Fruit fly (Drosophila melanogaster) whole organism, embryonic: Measurements from ENCODE around the gene Spt20.

Experiments
- CG11247 ChIP-seq: fragments of 200-800 bp; sonication (Bioruptor generic); IDR thresholded peaks from 2 replicates; pipeline ENCODE4 v1.3.6; 2022; ENCODE audit warnings: missing biosample characterization, missing genetic modification characterization
- CG11456 ChIP-seq: fragments of 200-800 bp; sonication (Bioruptor generic); IDR thresholded peaks from 3 replicates; pipeline ENCODE4 v1.3.6; 2022; ENCODE audit warnings: missing biosample characterization, missing genetic modification characterization
- CG13424 ChIP-seq: fragments of 200-800 bp; sonication (Bioruptor generic); optimal IDR thresholded peaks from 2 replicates; lab custom pipeline; 2019; ENCODE audit warnings: missing biosample characterization, mild to moderate bottlenecking, missing genetic modification characterization, moderate library complexity
- CG14014 ChIP-seq: fragments of 200-800 bp; sonication (Bioruptor generic); IDR thresholded peaks from 2 replicates; pipeline ENCODE4 v1.3.6; 2022; ENCODE audit warnings: missing biosample characterization, missing genetic modification characterization
- CG15011 ChIP-seq: fragments of 200-800 bp; sonication (Bioruptor generic); optimal IDR thresholded peaks from 3 replicates; lab custom pipeline; 2018; ENCODE audit warnings: missing biosample characterization, mild to moderate bottlenecking, missing genetic modification characterization
- CG16779 ChIP-seq: fragments of 200-800 bp; sonication (Bioruptor generic); IDR thresholded peaks from 2 replicates; pipeline ENCODE4 v1.3.6; 2022; ENCODE audit warnings: missing biosample characterization, missing genetic modification characterization
- CG18476 ChIP-seq: fragments of 200-800 bp; sonication (Bioruptor generic); optimal IDR thresholded peaks from 2 replicates; lab custom pipeline; 2016; ENCODE audit warnings: missing biosample characterization, mild to moderate bottlenecking, missing genetic modification characterization
- CG2678 ChIP-seq: fragments of 200-800 bp; sonication (Bioruptor generic); optimal IDR thresholded peaks from 3 replicates; lab custom pipeline; 2019; ENCODE audit warnings: missing biosample characterization, mild to moderate bottlenecking, missing genetic modification characterization, moderate library complexity
- CG30403 ChIP-seq: fragments of 200-800 bp; sonication (Bioruptor generic); optimal IDR thresholded peaks from 3 replicates; lab custom pipeline; 2016; ENCODE audit warnings: missing biosample characterization, missing genetic modification characterization
- CG32767 ChIP-seq: fragments of 200-800 bp; sonication (Bioruptor generic); IDR thresholded peaks from 2 replicates; pipeline ENCODE4 v1.3.6; 2022; ENCODE audit warnings: missing biosample characterization, missing genetic modification characterization
- CG34376 ChIP-seq: fragments of 200-800 bp; sonication (Bioruptor generic); optimal IDR thresholded peaks from 2 replicates; lab custom pipeline; 2018; ENCODE audit warnings: missing biosample characterization, mild to moderate bottlenecking, missing genetic modification characterization
- CG3726 ChIP-seq: fragments of 200-800 bp; sonication (Bioruptor generic); IDR thresholded peaks from 3 replicates; pipeline ENCODE4, ENCODE4 v1.3.6; 2022; ENCODE audit warnings: missing biosample characterization, missing genetic modification characterization
- CG42726 ChIP-seq: fragments of 200-800 bp; sonication (Bioruptor generic); IDR thresholded peaks from 2 replicates; pipeline ENCODE4 v1.3.6; 2022; ENCODE audit warnings: missing biosample characterization, missing genetic modification characterization; ENCODE audit not compliant: partially characterized antibody
- CG4854 ChIP-seq: fragments of 200-800 bp; sonication (Bioruptor generic); optimal IDR thresholded peaks from 2 replicates; lab custom pipeline; 2016; ENCODE audit warnings: missing biosample characterization, missing genetic modification characterization, inconsistent platforms
- CG7556 ChIP-seq: fragments of 200-800 bp; sonication (Bioruptor generic); optimal IDR thresholded peaks from 2 replicates; lab custom pipeline; 2017; ENCODE audit warnings: missing biosample characterization, mild to moderate bottlenecking, missing genetic modification characterization
- CG7839 ChIP-seq: fragments of 200-800 bp; sonication (Bioruptor generic); optimal IDR thresholded peaks from 3 replicates; lab custom pipeline; 2018; ENCODE audit warnings: missing biosample characterization, mild to moderate bottlenecking, missing genetic modification characterization, moderate library complexity
- CG8388 ChIP-seq: fragments of 200-800 bp; sonication (Bioruptor generic); optimal IDR thresholded peaks from 2 replicates; lab custom pipeline; 2019; ENCODE audit warnings: missing biosample characterization, mild to moderate bottlenecking, missing genetic modification characterization, moderate library complexity
- CG8944 ChIP-seq: fragments of 200-800 bp; sonication (Bioruptor generic); optimal IDR thresholded peaks from 3 replicates; lab custom pipeline; 2016; ENCODE audit warnings: missing biosample characterization, missing genetic modification characterization
- CG9215 ChIP-seq: fragments of 200-800 bp; sonication (Bioruptor generic); IDR thresholded peaks from 2 replicates; pipeline ENCODE4 v1.3.6; 2022; ENCODE audit warnings: missing biosample characterization, missing genetic modification characterization
- CG9932 ChIP-seq: fragments of 200-800 bp; sonication (Bioruptor generic); IDR thresholded peaks from 2 replicates; pipeline ENCODE4 v1.3.6; 2022; ENCODE audit warnings: missing biosample characterization, missing genetic modification characterization
- D ChIP-seq, 2 experiments: fragments of 200-800 bp in 1 of 2; fragments of >200 bp in 1 of 2; sonication (Bioruptor generic) in 1 of 2; optimal IDR thresholded peaks; 2 replicates in 1 of 2; 3 replicates in 1 of 2; lab custom pipeline; 2017; ENCODE audit warnings: mild to moderate bottlenecking in 1 of 2, missing biosample characterization in 1 of 2, missing genetic modification characterization in 1 of 2, missing genetic modification reagents in 1 of 2
- D19A ChIP-seq: fragments of 200-800 bp; optimal IDR thresholded peaks from 3 replicates; lab custom pipeline; 2019; ENCODE audit warnings: missing biosample characterization, mild to moderate bottlenecking, missing genetic modification characterization, moderate library complexity
- Deaf1 ChIP-seq: fragments of 200-800 bp; optimal IDR thresholded peaks from 3 replicates; lab custom pipeline; 2019; ENCODE audit warnings: missing biosample characterization, mild to moderate bottlenecking, missing genetic modification characterization, moderate library complexity
- E2f2 ChIP-seq: fragments of 200-800 bp; sonication (Bioruptor generic); IDR thresholded peaks from 2 replicates; pipeline ENCODE4 v1.3.6; 2022; ENCODE audit warnings: missing biosample characterization, missing genetic modification characterization
- Gug ChIP-seq: fragments of 200-800 bp; sonication (Bioruptor generic); IDR thresholded peaks from 4 replicates; pipeline ENCODE4 v1.3.6; 2022; ENCODE audit warnings: missing biosample characterization, missing genetic modification characterization
- Hand ChIP-seq: fragments of 200-800 bp; sonication (Bioruptor generic); optimal IDR thresholded peaks from 2 replicates; lab custom pipeline; 2017; ENCODE audit warnings: mild to moderate bottlenecking, missing biosample characterization, missing genetic modification reagents, missing genetic modification characterization
- Hmx ChIP-seq: fragments of 200-800 bp; sonication (Bioruptor generic); optimal IDR thresholded peaks from 2 replicates; lab custom pipeline; 2016; ENCODE audit warnings: missing biosample characterization, missing genetic modification characterization
- MESR4 ChIP-seq: fragments of 200-800 bp; sonication (Bioruptor generic); optimal IDR thresholded peaks from 2 replicates; lab custom pipeline; 2018; ENCODE audit warnings: missing biosample characterization, mild to moderate bottlenecking, missing genetic modification characterization, moderate library complexity
- Optix ChIP-seq: fragments of 200-800 bp; sonication (Bioruptor generic); IDR thresholded peaks from 3 replicates; pipeline ENCODE4 v1.3.6; 2022; ENCODE audit warnings: missing biosample characterization, missing genetic modification characterization
- Sox102F ChIP-seq: fragments of 200-800 bp; sonication (Bioruptor generic); optimal IDR thresholded peaks from 2 replicates; lab custom pipeline; 2018; ENCODE audit warnings: missing biosample characterization, mild to moderate bottlenecking, missing genetic modification characterization, moderate library complexity
- Stat92E ChIP-seq, 3 experiments: fragments of >200 bp in 2 of 3; fragments of 200-800 bp in 1 of 3; sonication (Bioruptor generic) in 1 of 3; optimal IDR thresholded peaks; 2 replicates each; lab custom pipeline; 2017 to 2019; ENCODE audit warnings: missing biosample characterization in 3 of 3, missing genetic modification characterization in 3 of 3, mild to moderate bottlenecking in 1 of 3, moderate library complexity in 1 of 3
- aop ChIP-seq: fragments of 200-800 bp; sonication (Bioruptor generic); IDR thresholded peaks from 2 replicates; pipeline ENCODE4 v1.3.6; 2022; ENCODE audit warnings: missing biosample characterization, missing genetic modification characterization
- ase ChIP-seq: fragments of 200-800 bp; sonication (Bioruptor generic); IDR thresholded peaks from 3 replicates; pipeline ENCODE4 v1.3.6; 2022; ENCODE audit warnings: missing biosample characterization, missing genetic modification characterization
- bcd ChIP-seq: fragments of 200-800 bp; sonication (Bioruptor generic); optimal IDR thresholded peaks from 2 replicates; lab custom pipeline; 2017; ENCODE audit warnings: missing biosample characterization, mild to moderate bottlenecking, missing genetic modification characterization
- caup ChIP-seq: fragments of 200-800 bp; sonication (Bioruptor generic); optimal IDR thresholded peaks from 3 replicates; lab custom pipeline; 2017; ENCODE audit warnings: missing biosample characterization, mild to moderate bottlenecking, missing genetic modification characterization, moderate library complexity; ENCODE audit not compliant: severe bottlenecking
- ci ChIP-seq: fragments of 200-800 bp; sonication (Bioruptor generic); IDR thresholded peaks from 3 replicates; pipeline ENCODE4 v1.3.6; 2022; ENCODE audit warnings: missing biosample characterization, missing genetic modification characterization
- fd96Cb ChIP-seq: fragments of 200-800 bp; sonication (Bioruptor generic); optimal IDR thresholded peaks from 2 replicates; lab custom pipeline; 2018; ENCODE audit warnings: missing biosample characterization, mild to moderate bottlenecking, missing genetic modification characterization, moderate library complexity
- gfzf ChIP-seq: fragments of 200-800 bp; sonication (Bioruptor generic); optimal IDR thresholded peaks from 2 replicates; lab custom pipeline; 2016; ENCODE audit warnings: missing biosample characterization, mild to moderate bottlenecking, missing genetic modification characterization, moderate library complexity
- grau ChIP-seq: fragments of 200-800 bp; optimal IDR thresholded peaks from 3 replicates; lab custom pipeline; 2019; ENCODE audit warnings: missing biosample characterization, mild to moderate bottlenecking, missing genetic modification characterization, moderate library complexity
- lbe ChIP-seq: fragments of 200-800 bp; sonication (Bioruptor generic); optimal IDR thresholded peaks from 2 replicates; lab custom pipeline; 2016; ENCODE audit warnings: missing biosample characterization, mild to moderate bottlenecking, missing genetic modification characterization
- otp ChIP-seq: fragments of 200-800 bp; sonication (Bioruptor generic); IDR thresholded peaks from 3 replicates; pipeline ENCODE4, ENCODE4 v1.3.6; 2022; ENCODE audit warnings: missing biosample characterization, missing genetic modification characterization
- pan ChIP-seq, 4 experiments: fragments of >200 bp in 3 of 4; fragments of 200-800 bp in 1 of 4; sonication (Bioruptor generic) in 1 of 4; optimal IDR thresholded peaks in 3 of 4; IDR thresholded peaks in 1 of 4; 2 replicates each; pipeline versions ENCODE4 v1.3.6 to Lab custom; 2017 to 2022; ENCODE audit warnings: missing biosample characterization in 2 of 4, missing genetic modification characterization in 2 of 4, mixed read lengths in 1 of 4
- pb ChIP-seq: fragments of 200-800 bp; sonication (Bioruptor generic); optimal IDR thresholded peaks from 3 replicates; lab custom pipeline; 2016; ENCODE audit warnings: missing biosample characterization, missing genetic modification characterization
- salm ChIP-seq: fragments of 200-800 bp; sonication (Bioruptor generic); optimal IDR thresholded peaks from 2 replicates; lab custom pipeline; 2018; ENCODE audit warnings: missing biosample characterization, mild to moderate bottlenecking, missing genetic modification characterization
- sd ChIP-seq: fragments of 200-800 bp; sonication (Bioruptor generic); optimal IDR thresholded peaks from 3 replicates; lab custom pipeline; 2018; ENCODE audit warnings: missing biosample characterization, mild to moderate bottlenecking, missing genetic modification characterization, moderate library complexity
- sens-2 ChIP-seq: fragments of 200-800 bp; sonication (Bioruptor generic); IDR thresholded peaks from 2 replicates; pipeline ENCODE4 v1.3.6; 2022; ENCODE audit warnings: missing biosample characterization, missing genetic modification characterization
- twi ChIP-seq: fragments of 200-800 bp; optimal IDR thresholded peaks from 2 replicates; lab custom pipeline; 2019; ENCODE audit warnings: missing biosample characterization, mild to moderate bottlenecking, missing genetic modification characterization, moderate library complexity
- wdn ChIP-seq: fragments of 200-800 bp; sonication (Bioruptor generic); IDR thresholded peaks from 2 replicates; pipeline ENCODE4 v1.3.6; 2022; ENCODE audit warnings: missing biosample characterization, missing genetic modification characterization
- yki ChIP-seq: fragments of >200 bp; optimal IDR thresholded peaks from 3 replicates; lab custom pipeline; 2018

Gene Spt20

DNA sequence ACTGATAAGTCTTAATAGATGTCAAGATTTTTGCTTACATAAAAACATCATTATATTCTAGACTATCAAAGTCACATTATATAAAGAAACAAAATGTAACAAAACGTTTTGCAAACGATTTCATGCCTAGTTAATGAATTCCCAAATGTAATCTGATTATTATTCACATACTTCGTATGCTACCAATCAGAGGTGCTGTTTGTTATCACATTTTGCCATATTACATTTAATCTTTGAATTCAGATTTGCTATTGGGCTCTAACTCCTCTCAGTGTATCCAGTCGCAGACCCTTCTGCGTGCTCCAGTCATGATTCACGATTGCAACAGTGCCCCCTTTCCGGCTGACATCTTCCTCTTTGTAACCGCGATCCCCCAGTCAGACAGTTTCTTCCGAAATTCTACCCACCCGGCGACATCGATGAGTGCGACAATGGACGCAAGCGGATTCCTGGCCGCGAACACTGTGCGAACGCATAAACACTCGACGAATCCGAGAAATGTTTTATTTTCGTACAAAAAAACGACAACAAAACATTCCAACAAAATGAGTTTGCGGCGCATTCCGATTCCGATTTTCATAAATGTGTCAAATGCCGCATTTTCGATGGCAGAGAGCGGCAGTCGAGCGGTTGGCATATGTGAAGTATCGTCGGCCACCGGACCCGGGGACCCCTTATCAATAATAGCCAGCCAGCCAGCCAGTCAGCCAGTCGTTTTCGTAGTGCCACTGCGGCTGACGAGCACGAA, 14.2 kb upstream of the Spt20 start (continued):
- TF ChIP-seq CG11247 (no peak), CG34376 (GFP tag; lab: Kevin White, UChicago) (no peak), CG4854 (GFP tag; lab: Kevin White, UChicago) (no peak), Optix (GFP tag; lab: Robert Waterston, UW) (no peak), CG11456 (no peak), CG9932 (GFP tag; lab: Robert Waterston, UW) (no peak), sens-2 (GFP tag; lab: Robert Waterston, UW) (no peak), Stat92E (GFP tag; optimal IDR thresholded peaks at IDR 0.05; lab: Kevin White, UChicago) (no peak), twi (tag; lab: Kevin White, UChicago) (no peak), bcd (GFP tag; lab: Kevin White, UChicago) (no peak), Gug (GFP tag; lab: Robert Waterston, UW) (no peak), E2f2 (GFP tag; lab: Robert Waterston, UW) (no peak), CG8388 (GFP tag; lab: Kevin White, UChicago) (peak; percentile 88), sd (tag; lab: Kevin White, UChicago) (peak; percentile 97), fd96Cb (no peak), D19A (tag; lab: Kevin White, UChicago) (no peak), gfzf (no peak), CG16779 (peak; percentile 33; the same call in 1 of the 2 replicates), CG8944 (no peak), lbe (GFP tag; lab: Kevin White, UChicago) (no peak), CG18476 (GFP tag; lab: Kevin White, UChicago) (no peak), CG15011 (GFP tag; lab: Kevin White, UChicago) (no peak), MESR4 (GFP tag; lab: Kevin White, UChicago) (no peak), yki (lab: Kevin White, UChicago) (no peak), ci (GFP tag; lab: Robert Waterston, UW) (peak; percentile 47; the same call in 1 of the 3 replicates), CG30403 (GFP tag; lab: Kevin White, UChicago) (no peak), caup (GFP tag; lab: Kevin White, UChicago) (no peak), Hand (GFP tag; lab: Kevin White, UChicago) (no peak), grau (tag; lab: Kevin White, UChicago) (no peak), D (optimal IDR thresholded peaks at IDR 0.05; lab: Kevin White, UChicago) (no peak), D (GFP tag; optimal IDR thresholded peaks at IDR 0.05; lab: Kevin White, UChicago) (no peak), CG9215 (GFP tag; lab: Robert Waterston, UW) (0 out of 2 replicates have a peak, but pooled peaks have one; percentile 10), wdn (GFP tag; lab: Robert Waterston, UW) (no peak), salm (tag; lab: Kevin White, UChicago) (no peak), Sox102F (GFP tag; lab: Kevin White, UChicago) (no peak), CG7839 (tag; lab: Kevin White, UChicago) (no peak), Hmx (GFP tag; lab: Kevin White, UChicago) (no peak), CG3726 (GFP tag; lab: Robert Waterston, UW) (no peak), ase (GFP tag; lab: Robert Waterston, UW) (no peak), pb (GFP tag; lab: Kevin White, UChicago) (no peak), CG2678 (tag; lab: Kevin White, UChicago) (peak; percentile 5), CG14014 (peak; percentile 35; the same call in 1 of the 2 replicates), CG42726 (GFP tag; lab: Robert Waterston, UW) (no peak), CG7556 (GFP tag; lab: Kevin White, UChicago) (no peak), pan (optimal IDR thresholded peaks at IDR 0.05; lab: Kevin White, UChicago) (no peak), pan (GFP tag; optimal IDR thresholded peaks at IDR 0.05 in 1 of 2, IDR thresholded peaks at IDR 0.05 in 1 of 2) (no peak), CG32767 (GFP tag; lab: Robert Waterston, UW) (no peak), otp (GFP tag; lab: Robert Waterston, UW) (no peak), Deaf1 (tag; lab: Kevin White, UChicago) (peak; percentile 55), CG13424 (tag; lab: Kevin White, UChicago) (no peak), aop (GFP tag; lab: Robert Waterston, UW) (no peak)
